Worm (Caenorhabditis elegans): ENCODE data around the gene mat-2.

mat-2 gene

DNA sequence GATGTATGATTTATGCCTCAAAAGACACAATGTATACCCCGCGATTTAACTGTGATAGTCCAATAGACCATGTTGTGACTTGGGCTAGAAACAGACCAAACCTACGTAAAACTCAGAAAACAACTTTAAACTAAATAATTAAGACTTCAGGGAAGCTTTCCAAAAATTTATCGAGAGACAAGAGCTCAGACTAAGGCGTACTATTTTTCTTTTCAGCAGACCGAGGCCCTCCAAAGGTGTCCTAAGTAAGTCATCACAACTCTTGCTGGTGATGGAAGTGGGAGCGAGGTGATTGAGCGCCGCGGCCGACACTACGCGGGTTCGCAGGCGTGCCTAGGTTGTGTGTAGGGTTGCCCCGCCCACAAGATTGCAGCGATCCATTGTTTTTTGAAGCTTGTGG lies 54.5 kb downstream of the mat-2 start (continued):
- TF ChIP-seq lin-15B (tag; optimal IDR thresholded peaks at IDR 0.05) (no peak), mxl-3 (GFP tag; optimal IDR thresholded peaks at IDR 0.05) (peak; percentile 41), dmd-6 (GFP tag; IDR thresholded peaks at IDR 0.05) (peak; percentile 50), ama-1 (optimal IDR thresholded peaks at IDR 0.05) (peak; percentile 96), mes-2 (tag; optimal IDR thresholded peaks at IDR 0.05; ENCODE audit: poor library complexity, severe bottlenecking) (peak; percentile 87), Y75B8A.6 (GFP tag; IDR thresholded peaks at IDR 0.05) (no peak), lsy-2 (tag; optimal IDR thresholded peaks at IDR 0.05) (peak in 1 of 2 experiments; percentile 61), daf-8 (GFP tag; IDR thresholded peaks at IDR 0.05) (no peak), php-3 (GFP tag; IDR thresholded peaks at IDR 0.05) (0 out of 2 replicates have a peak, but pooled peaks have one; percentile 27), zip-2 (tag; optimal IDR thresholded peaks at IDR 0.05) (no peak), ztf-7 (tag; optimal IDR thresholded peaks at IDR 0.05) (no peak), Y5F2A.4 (GFP tag; optimal IDR thresholded peaks at IDR 0.05) (no peak), rbr-2 (tag; optimal IDR thresholded peaks at IDR 0.05) (peak; percentile 58), hlh-30 (tag; optimal IDR thresholded peaks at IDR 0.05; ENCODE audit: insufficient read depth) (peak; percentile 84), nhr-25 (tag; optimal IDR thresholded peaks at IDR 0.05; ENCODE audit: borderline replicate concordance, insufficient read depth) (peak; percentile 73), nhr-10 (tag; optimal IDR thresholded peaks at IDR 0.05) (no peak), ceh-20 (GFP tag; IDR thresholded peaks at IDR 0.05) (no peak), Y48G9A.11 (GFP tag; IDR thresholded peaks at IDR 0.05) (peak; percentile 64), nhr-28 (tag; optimal IDR thresholded peaks at IDR 0.05) (no peak), F37D6.2 (tag; optimal IDR thresholded peaks at IDR 0.05) (no peak), F10B5.3 (tag; optimal IDR thresholded peaks at IDR 0.05) (peak; percentile 74), mdt-29 (GFP tag; IDR thresholded peaks at IDR 0.05) (peak; percentile 44; the same call in 1 of the 2 replicates), dve-1 (tag; optimal IDR thresholded peaks at IDR 0.05; ENCODE audit: insufficient read depth) (peak; percentile 78), hmg-1.1 (GFP tag; IDR thresholded peaks at IDR 0.05) (peak; percentile 60; the same call in 1 of the 2 replicates), lin-39 (tag; optimal IDR thresholded peaks at IDR 0.05) (no peak), nhr-48 (tag; optimal IDR thresholded peaks at IDR 0.05) (peak; percentile 51), gei-8 (GFP tag; optimal IDR thresholded peaks at IDR 0.05) (no peak), dpl-1 (GFP tag; optimal IDR thresholded peaks at IDR 0.05) (peak; percentile 39), ceh-28 (tag; optimal IDR thresholded peaks at IDR 0.05) (no peak), aha-1 (tag) (peak; percentile 97), ceh-62 (tag; optimal IDR thresholded peaks at IDR 0.05) (no peak), snpc-4 (tag; optimal IDR thresholded peaks at IDR 0.05) (peak; percentile 92), mdl-1 (tag; optimal IDR thresholded peaks at IDR 0.05) (peak; percentile 13 to 24), saeg-2 (GFP tag; IDR thresholded peaks at IDR 0.05) (0 out of 2 replicates have a peak, but pooled peaks have one; percentile 47), vab-7 (GFP tag; IDR thresholded peaks at IDR 0.05) (peak; percentile 58), pqm-1 (tag; optimal IDR thresholded peaks at IDR 0.05) (no peak), nhr-77 (tag; optimal IDR thresholded peaks at IDR 0.05) (no peak), tag-97 (GFP tag; IDR thresholded peaks at IDR 0.05) (no peak), ctbp-1 (GFP tag; IDR thresholded peaks at IDR 0.05) (0 out of 2 replicates have a peak, but pooled peaks have one; percentile 32), R02D3.7 (tag; optimal IDR thresholded peaks at IDR 0.05) (no peak), F26F4.8 (GFP tag; conservative IDR thresholded peaks at IDR 0.05) (no peak), nhr-11 (tag; optimal IDR thresholded peaks at IDR 0.05) (peak; percentile 9), ceh-32 (tag; optimal IDR thresholded peaks at IDR 0.05; ENCODE audit: poor library complexity) (no peak), skn-1 (tag; optimal IDR thresholded peaks at IDR 0.05) (no peak), spr-1 (tag; optimal IDR thresholded peaks at IDR 0.05) (peak; percentile 79), zfp-3 (GFP tag; conservative IDR thresholded peaks at IDR 0.05) (no peak; the same call in 1 of the 2 replicates), zag-1 (tag; optimal IDR thresholded peaks at IDR 0.05) (no peak), nhr-111 (GFP tag; optimal IDR thresholded peaks at IDR 0.05) (peak; percentile 59), madf-9 (GFP tag; conservative IDR thresholded peaks at IDR 0.05) (peak; percentile 26; the same call in 1 of the 2 replicates), T26A8.4 (GFP tag; IDR thresholded peaks at IDR 0.05) (peak; percentile 92), hif-1 (tag; optimal IDR thresholded peaks at IDR 0.05) (peak in 1 of 2 experiments; percentile 11)

Data from whole organism, L4 larva.